Worm (Caenorhabditis elegans): ENCODE measurements around the gene C45H4.14.

DNA sequence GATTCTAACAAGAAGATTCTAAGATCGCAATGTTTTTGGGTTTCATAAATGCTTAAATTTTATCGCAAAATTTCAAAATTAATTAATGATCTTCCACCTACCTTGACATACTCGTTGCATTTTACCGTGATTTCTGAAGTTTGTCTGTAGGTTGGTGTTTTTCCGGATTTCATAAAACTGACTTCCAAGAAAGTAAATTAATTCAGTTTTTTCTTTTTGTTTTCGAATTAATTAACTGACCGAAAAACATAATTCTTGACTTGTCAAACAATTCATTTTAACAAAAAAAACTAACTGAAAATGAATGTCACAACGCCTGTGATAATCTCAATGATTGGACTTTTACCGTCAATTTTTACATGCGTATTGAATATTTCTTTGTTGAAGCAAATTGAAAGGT lies 22.5 kb upstream of the C45H4.14 start, which contains the start of gene srbc-16:
- TF ChIP-seq unc-62 (GFP tag; optimal IDR thresholded peaks at IDR 0.05) (no peak), lsy-2 (tag; optimal IDR thresholded peaks at IDR 0.05) (no peak), elt-1 (tag; optimal IDR thresholded peaks at IDR 0.05; ENCODE audit: borderline replicate concordance, insufficient read depth) (no peak)
